Worm (Caenorhabditis elegans): ENCODE measurements around the gene erg-28.

erg-28 gene

ce11 chrV:12567312-12567711 is 39.9 kb upstream of the erg-28 start:
- TF ChIP-seq mab-5 (tag; optimal IDR thresholded peaks at IDR 0.05) = no peak
- no peak for TF ChIP-seq elt-1 (tag; optimal IDR thresholded peaks at IDR 0.05; ENCODE audit: borderline replicate concordance, insufficient read depth)
- no peak for TF ChIP-seq drap-1 (GFP tag; optimal IDR thresholded peaks at IDR 0.05)
- TF ChIP-seq M03D4.4 (tag; optimal IDR thresholded peaks at IDR 0.05) = no peak
- no peak for TF ChIP-seq sem-2 (GFP tag; optimal IDR thresholded peaks at IDR 0.05)
- no peak for TF ChIP-seq sptf-1 (tag; optimal IDR thresholded peaks at IDR 0.05)
- no peak for TF ChIP-seq mls-2 (tag; optimal IDR thresholded peaks at IDR 0.05)
- TF ChIP-seq nhr-2 (tag; optimal IDR thresholded peaks at IDR 0.05) = no peak
- TF ChIP-seq unc-39 (tag; optimal IDR thresholded peaks at IDR 0.05) = no peak
- TF ChIP-seq nhr-28 (tag; optimal IDR thresholded peaks at IDR 0.05) = no peak
- no peak for TF ChIP-seq mep-1 (tag; optimal IDR thresholded peaks at IDR 0.05)
- no peak for TF ChIP-seq nhr-76 (tag; optimal IDR thresholded peaks at IDR 0.05)
- no peak for TF ChIP-seq cnd-1 (tag; optimal IDR thresholded peaks at IDR 0.05)
- no peak for TF ChIP-seq elt-3 (tag; optimal IDR thresholded peaks at IDR 0.05)
- no peak for TF ChIP-seq unc-120 (tag; optimal IDR thresholded peaks at IDR 0.05; ENCODE audit: poor library complexity, severe bottlenecking)
- TF ChIP-seq snpc-4 (tag; optimal IDR thresholded peaks at IDR 0.05) = no peak
- TF ChIP-seq bed-3 (GFP tag; optimal IDR thresholded peaks at IDR 0.05) = no peak
- TF ChIP-seq blmp-1 (tag; optimal IDR thresholded peaks at IDR 0.05) = no peak
- TF ChIP-seq ham-2 (GFP tag; optimal IDR thresholded peaks at IDR 0.05) = no peak
- TF ChIP-seq unc-62 (GFP tag; optimal IDR thresholded peaks at IDR 0.05) = no peak

ce11 chrV:12567850-12568249 is 39.4 kb upstream of the erg-28 start, which contains the start of gene E02A10.4:
Gene E02A10.4, minus strand, starts transcription at chrV:12567950.
- no peak for TF ChIP-seq elt-3 (tag; optimal IDR thresholded peaks at IDR 0.05)
- TF ChIP-seq tbx-8 (GFP tag; optimal IDR thresholded peaks at IDR 0.05) = no peak
- no peak for TF ChIP-seq lin-32 (GFP tag; optimal IDR thresholded peaks at IDR 0.05)
- no peak for TF ChIP-seq nhr-76 (tag; optimal IDR thresholded peaks at IDR 0.05)
- no peak for TF ChIP-seq blmp-1 (tag; optimal IDR thresholded peaks at IDR 0.05)
- no peak for TF ChIP-seq bed-3 (GFP tag; optimal IDR thresholded peaks at IDR 0.05)
- no peak for TF ChIP-seq lin-13 (tag; optimal IDR thresholded peaks at IDR 0.05)
- TF ChIP-seq snpc-4 (tag; optimal IDR thresholded peaks at IDR 0.05) = no peak
- no peak for TF ChIP-seq drap-1 (GFP tag; optimal IDR thresholded peaks at IDR 0.05)

DNA sequence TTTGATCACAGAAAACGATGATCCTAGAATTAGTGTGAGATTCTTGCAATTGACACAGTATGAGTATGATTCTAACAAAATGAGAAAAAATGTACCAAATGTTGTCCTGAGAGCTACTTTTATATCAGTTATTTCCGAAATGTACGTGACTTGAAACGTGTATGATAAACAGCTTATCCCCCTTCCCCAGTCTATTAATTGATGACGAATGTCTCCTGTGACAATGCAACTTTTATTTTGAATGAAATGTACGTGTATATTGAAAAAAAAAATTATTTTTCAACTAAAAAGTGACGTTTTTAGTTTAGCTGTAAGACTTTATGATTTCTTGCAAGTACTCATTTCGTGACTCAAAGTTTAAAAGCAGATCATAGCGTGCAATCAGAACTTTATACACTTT is 36.9 kb upstream of the erg-28 start:
- TF ChIP-seq bed-3 (GFP tag; optimal IDR thresholded peaks at IDR 0.05) (no peak), sptf-1 (tag; optimal IDR thresholded peaks at IDR 0.05) (no peak), elt-3 (tag; optimal IDR thresholded peaks at IDR 0.05) (no peak), pha-4 (tag; optimal IDR thresholded peaks at IDR 0.05) (no peak), nhr-28 (tag; optimal IDR thresholded peaks at IDR 0.05) (no peak), unc-120 (tag; optimal IDR thresholded peaks at IDR 0.05; ENCODE audit: poor library complexity, severe bottlenecking) (no peak), cnd-1 (tag; optimal IDR thresholded peaks at IDR 0.05) (no peak), flh-1 (GFP tag; optimal IDR thresholded peaks at IDR 0.05) (no peak), snpc-4 (tag; optimal IDR thresholded peaks at IDR 0.05) (no peak), mep-1 (tag; optimal IDR thresholded peaks at IDR 0.05) (no peak), hlh-1 (tag; optimal IDR thresholded peaks at IDR 0.05) (no peak), lin-13 (tag; optimal IDR thresholded peaks at IDR 0.05) (no peak), ces-1 (GFP tag; optimal IDR thresholded peaks at IDR 0.05) (no peak), blmp-1 (tag; optimal IDR thresholded peaks at IDR 0.05) (no peak), M03D4.4 (tag; optimal IDR thresholded peaks at IDR 0.05) (no peak), zip-8 (tag; optimal IDR thresholded peaks at IDR 0.05) (no peak), unc-39 (tag; optimal IDR thresholded peaks at IDR 0.05) (no peak), nhr-237 (tag; optimal IDR thresholded peaks at IDR 0.05) (no peak)

- TF ChIP-seq snpc-4 (tag; optimal IDR thresholded peaks at IDR 0.05) = no peak
Observed at ce11 chrV:12575846-12576245, 31.4 kb upstream of the erg-28 start.

ce11 chrV:12576495-12576947 is 30.7 kb upstream of the erg-28 start, which contains the start of gene grl-23:
Gene grl-23, minus strand, starts transcription at chrV:12576897.
- TF ChIP-seq unc-120 (tag; optimal IDR thresholded peaks at IDR 0.05; ENCODE audit: poor library complexity, severe bottlenecking) (no peak), mls-2 (tag; optimal IDR thresholded peaks at IDR 0.05) (no peak), cnd-1 (tag; optimal IDR thresholded peaks at IDR 0.05) (no peak), M03D4.4 (tag; optimal IDR thresholded peaks at IDR 0.05) (no peak), mab-5 (tag; optimal IDR thresholded peaks at IDR 0.05) (no peak), blmp-1 (tag; optimal IDR thresholded peaks at IDR 0.05) (no peak), lsy-2 (tag; optimal IDR thresholded peaks at IDR 0.05) (no peak), ceh-43 (GFP tag; optimal IDR thresholded peaks at IDR 0.05) (no peak), mep-1 (tag; optimal IDR thresholded peaks at IDR 0.05) (no peak), sem-2 (GFP tag; optimal IDR thresholded peaks at IDR 0.05) (no peak), lin-13 (tag; optimal IDR thresholded peaks at IDR 0.05) (no peak), snpc-4 (tag; optimal IDR thresholded peaks at IDR 0.05) (no peak), nhr-237 (tag; optimal IDR thresholded peaks at IDR 0.05) (no peak), elt-3 (tag; optimal IDR thresholded peaks at IDR 0.05) (no peak), unc-62 (GFP tag; optimal IDR thresholded peaks at IDR 0.05) (no peak)
